Worm (Caenorhabditis elegans): ENCODE data around the gene rpl-32.

rpl-32 gene

ce11 chrII:9009976-9010702, 46.7 kb downstream of the rpl-32 start:
- TF ChIP-seq unc-62 (GFP tag; optimal IDR thresholded peaks at IDR 0.05 in 1 of 2) (peak in 1 of 2 experiments; percentile 27), unc-62 (tag; optimal IDR thresholded peaks at IDR 0.05) (no peak), fos-1 (tag; optimal IDR thresholded peaks at IDR 0.05) (no peak), mdl-1 (tag; optimal IDR thresholded peaks at IDR 0.05) (no peak), F10B5.3 (tag; optimal IDR thresholded peaks at IDR 0.05) (no peak), dmd-9 (GFP tag; IDR thresholded peaks at IDR 0.05) (no peak), vab-7 (GFP tag; IDR thresholded peaks at IDR 0.05) (no peak), rbr-2 (tag; optimal IDR thresholded peaks at IDR 0.05) (peak; percentile 10), nhr-11 (tag; optimal IDR thresholded peaks at IDR 0.05) (peak; percentile 39), R02D3.7 (tag; optimal IDR thresholded peaks at IDR 0.05) (no peak)

ce11 chrII:9007741-9008140, 49.1 kb downstream of the rpl-32 start:
- TF ChIP-seq php-3 (GFP tag; IDR thresholded peaks at IDR 0.05) (no peak), nhr-42 (GFP tag; IDR thresholded peaks at IDR 0.05) (no peak), set-16 (GFP tag; IDR thresholded peaks at IDR 0.05) (peak; percentile 87), egl-43 (GFP tag; IDR thresholded peaks at IDR 0.05) (peak; percentile 67; the same call in 1 of the 2 replicates)

Data from whole organism, L4 larva.